ENCODE assay signal across 1 fruit fly cellular context in genomic region chrX:10486144-10487030, dm6.
A peak's percentile ranks its signal among the peaks of the same experiment; 100 is the strongest.
TF ChIP-seq lines count a peak whose summit lies in the region.

No protein-coding gene starts in this region.

TF ChIP-seq in whole organism, embryonic, 481 proteins besides CTCF, POLR2A, EP300 and RAD21 (continued from another document and continues in another):
- TF ChIP-seq CG17829 (tag; optimal IDR thresholded peaks at IDR 0.05; lab: Kevin White, UChicago) = peak; percentile 6
- TF ChIP-seq CG10654 (GFP tag; optimal IDR thresholded peaks at IDR 0.05; lab: Kevin White, UChicago) = peak; percentile 37
- TF ChIP-seq Aef1 (GFP tag; IDR thresholded peaks at IDR 0.05; lab: Robert Waterston, UW) = peak; percentile 39; the same call in 2 of the 3 replicates
- TF ChIP-seq CG10431 (GFP tag; optimal IDR thresholded peaks at IDR 0.05; lab: Kevin White, UChicago) = no peak
- TF ChIP-seq CG16779 (GFP tag; IDR thresholded peaks at IDR 0.05; lab: Robert Waterston, UW) = peak; percentile 43; the same call in 1 of the 2 replicates
- no peak for TF ChIP-seq CG5245 (GFP tag; optimal IDR thresholded peaks at IDR 0.05; lab: Kevin White, UChicago)
- TF ChIP-seq CG1602 (GFP tag; optimal IDR thresholded peaks at IDR 0.05; lab: Kevin White, UChicago) = peak; percentile 14
- TF ChIP-seq Atf3 (GFP tag; optimal IDR thresholded peaks at IDR 0.05; lab: Kevin White, UChicago) = no peak
- TF ChIP-seq CG4328 (GFP tag; optimal IDR thresholded peaks at IDR 0.05; lab: Kevin White, UChicago) = peak; percentile 55
- no peak for TF ChIP-seq Ravus (GFP tag; IDR thresholded peaks at IDR 0.05; lab: Robert Waterston, UW)
- TF ChIP-seq Fer2 (tag; optimal IDR thresholded peaks at IDR 0.05; lab: Kevin White, UChicago) = peak; percentile 25
- TF ChIP-seq ash1 (GFP tag; optimal IDR thresholded peaks at IDR 0.05; lab: Kevin White, UChicago) = no peak
- peak; percentile 28 for TF ChIP-seq Atf-2 (GFP tag; optimal IDR thresholded peaks at IDR 0.05; lab: Kevin White, UChicago)
- peak; percentile 15 for TF ChIP-seq ewg (GFP tag; optimal IDR thresholded peaks at IDR 0.05; lab: Kevin White, UChicago)
- peak; percentile 30 for TF ChIP-seq fd96Cb (tag; optimal IDR thresholded peaks at IDR 0.05; lab: Kevin White, UChicago)
- peak; percentile 6 for TF ChIP-seq tup (GFP tag; optimal IDR thresholded peaks at IDR 0.05; lab: Kevin White, UChicago)
- TF ChIP-seq ab (GFP tag; optimal IDR thresholded peaks at IDR 0.05; lab: Kevin White, UChicago) = no peak
- peak; percentile 28 for TF ChIP-seq Blimp-1 (GFP tag; optimal IDR thresholded peaks at IDR 0.05; lab: Kevin White, UChicago)
- TF ChIP-seq CG7963 (GFP tag; IDR thresholded peaks at IDR 0.05; lab: Robert Waterston, UW; ENCODE audit: partially characterized antibody) = no peak
- no peak for TF ChIP-seq peb (GFP tag; IDR thresholded peaks at IDR 0.05; lab: Robert Waterston, UW)
- no peak for TF ChIP-seq CG8765 (GFP tag; IDR thresholded peaks at IDR 0.05; lab: Robert Waterston, UW)
- TF ChIP-seq CG4282 (GFP tag; optimal IDR thresholded peaks at IDR 0.05; lab: Kevin White, UChicago) = no peak
- TF ChIP-seq D19A (tag; optimal IDR thresholded peaks at IDR 0.05; lab: Kevin White, UChicago) = peak; percentile 18
- peak; percentile 80 for TF ChIP-seq sug (tag; optimal IDR thresholded peaks at IDR 0.05; lab: Kevin White, UChicago)
- TF ChIP-seq pho (GFP tag; optimal IDR thresholded peaks at IDR 0.05; lab: Kevin White, UChicago) = peak; percentile 60
- TF ChIP-seq pum (GFP tag; optimal IDR thresholded peaks at IDR 0.05; lab: Kevin White, UChicago) = no peak
- 0 out of 3 replicates have a peak, but pooled peaks have one; percentile 44 for TF ChIP-seq H15 (GFP tag; IDR thresholded peaks at IDR 0.05; lab: Robert Waterston, UW)
- peak; percentile 55 for TF ChIP-seq CG9817 (tag; optimal IDR thresholded peaks at IDR 0.05; lab: Kevin White, UChicago)
- TF ChIP-seq CG11723 (GFP tag; optimal IDR thresholded peaks at IDR 0.05; lab: Kevin White, UChicago) = no peak
- TF ChIP-seq Nf-YB (GFP tag; optimal IDR thresholded peaks at IDR 0.05; lab: Kevin White, UChicago) = peak; percentile 38
- peak; percentile 47 for TF ChIP-seq scrt (GFP tag; optimal IDR thresholded peaks at IDR 0.05; lab: Kevin White, UChicago)
- peak; percentile 63 for TF ChIP-seq sob (GFP tag; IDR thresholded peaks at IDR 0.05; lab: Robert Waterston, UW)
- peak; percentile 28 for TF ChIP-seq CG8281 (tag; optimal IDR thresholded peaks at IDR 0.05; lab: Kevin White, UChicago)
- TF ChIP-seq CG8290 (GFP tag; optimal IDR thresholded peaks at IDR 0.05; lab: Kevin White, UChicago) = no peak
- TF ChIP-seq CG8290 (tag; optimal IDR thresholded peaks at IDR 0.05; lab: Kevin White, UChicago) = peak in 1 of 2 experiments; percentile 63
- TF ChIP-seq Ets97D (GFP tag; optimal IDR thresholded peaks at IDR 0.05; lab: Kevin White, UChicago) = no peak
- peak; percentile 60 for TF ChIP-seq caup (GFP tag; optimal IDR thresholded peaks at IDR 0.05; lab: Kevin White, UChicago; ENCODE audit: severe bottlenecking)
- no peak for TF ChIP-seq Mes4 (GFP tag; optimal IDR thresholded peaks at IDR 0.05; lab: Kevin White, UChicago)
- no peak for TF ChIP-seq Lhr (GFP tag; optimal IDR thresholded peaks at IDR 0.05; lab: Kevin White, UChicago)
- TF ChIP-seq Taf1 (GFP tag; IDR thresholded peaks at IDR 0.05; lab: Robert Waterston, UW) = no peak; the same call in 1 of the 2 replicates
- TF ChIP-seq Drgx (GFP tag; IDR thresholded peaks at IDR 0.05; lab: Robert Waterston, UW) = peak; percentile 76
- peak; percentile 17 for TF ChIP-seq tx (GFP tag; optimal IDR thresholded peaks at IDR 0.05; lab: Kevin White, UChicago)
- peak; percentile 80 for TF ChIP-seq CG3281 (GFP tag; optimal IDR thresholded peaks at IDR 0.05; lab: Kevin White, UChicago)
- no peak for TF ChIP-seq hbn (GFP tag; IDR thresholded peaks at IDR 0.05; lab: Robert Waterston, UW; ENCODE audit: partially characterized antibody)
- TF ChIP-seq sqz (GFP tag; optimal IDR thresholded peaks at IDR 0.05; lab: Kevin White, UChicago) = no peak
- peak; percentile 70 for TF ChIP-seq ind (GFP tag; optimal IDR thresholded peaks at IDR 0.05; lab: Kevin White, UChicago)
- peak; percentile 60 for TF ChIP-seq CG15011 (GFP tag; optimal IDR thresholded peaks at IDR 0.05; lab: Kevin White, UChicago)
- TF ChIP-seq unc-4 (GFP tag; IDR thresholded peaks at IDR 0.05; lab: Robert Waterston, UW; ENCODE audit: partially characterized antibody) = no peak
- TF ChIP-seq CG4820 (GFP tag; optimal IDR thresholded peaks at IDR 0.05; lab: Kevin White, UChicago) = peak; percentile 25
- TF ChIP-seq al (GFP tag; IDR thresholded peaks at IDR 0.05; lab: Robert Waterston, UW) = peak; percentile 61
- TF ChIP-seq jumu (GFP tag; optimal IDR thresholded peaks at IDR 0.05; lab: Kevin White, UChicago) = peak; percentile 27
- TF ChIP-seq Atf6 (GFP tag; IDR thresholded peaks at IDR 0.05; lab: Robert Waterston, UW) = peak; percentile 69
- peak; percentile 55 for TF ChIP-seq kay (GFP tag; optimal IDR thresholded peaks at IDR 0.05; lab: Kevin White, UChicago)
- TF ChIP-seq Hr3 (GFP tag; optimal IDR thresholded peaks at IDR 0.05; lab: Kevin White, UChicago) = peak; percentile 22
- no peak for TF ChIP-seq emc (GFP tag; optimal IDR thresholded peaks at IDR 0.05; lab: Kevin White, UChicago)
- TF ChIP-seq Med (GFP tag; lab: Kevin White, UChicago) = peak; percentile 91
- TF ChIP-seq NK7.1 (GFP tag; optimal IDR thresholded peaks at IDR 0.05; lab: Kevin White, UChicago) = peak; percentile 12
- no peak for TF ChIP-seq twi (tag; optimal IDR thresholded peaks at IDR 0.05; lab: Kevin White, UChicago)
- peak; percentile 18 for TF ChIP-seq CG1792 (GFP tag; optimal IDR thresholded peaks at IDR 0.05; lab: Kevin White, UChicago)
- no peak for TF ChIP-seq CG11696 (GFP tag; IDR thresholded peaks at IDR 0.05; lab: Robert Waterston, UW)
- TF ChIP-seq Rfx (GFP tag; IDR thresholded peaks at IDR 0.05; lab: Robert Waterston, UW) = peak; percentile 70
- no peak for TF ChIP-seq zf30C (GFP tag; optimal IDR thresholded peaks at IDR 0.05; lab: Kevin White, UChicago)
- TF ChIP-seq tgo (GFP tag; IDR thresholded peaks at IDR 0.05; lab: Robert Waterston, UW) = peak; percentile 47; the same call in 1 of the 3 replicates
- TF ChIP-seq CG1647 (GFP tag; optimal IDR thresholded peaks at IDR 0.05; lab: Kevin White, UChicago) = peak; percentile 24
- 0 out of 4 replicates have a peak, but pooled peaks have one; percentile 21 for TF ChIP-seq Dll (GFP tag; IDR thresholded peaks at IDR 0.05; lab: Robert Waterston, UW; ENCODE audit: partially characterized antibody)
- TF ChIP-seq h (optimal IDR thresholded peaks at IDR 0.05; lab: Kevin White, UChicago) = no peak
- TF ChIP-seq inv (GFP tag; IDR thresholded peaks at IDR 0.05; lab: Robert Waterston, UW; ENCODE audit: partially characterized antibody) = 0 out of 2 replicates have a peak, but pooled peaks have one; percentile 14
- no peak for TF ChIP-seq CG33213 (GFP tag; optimal IDR thresholded peaks at IDR 0.05; lab: Kevin White, UChicago)
- TF ChIP-seq sd (tag; optimal IDR thresholded peaks at IDR 0.05; lab: Kevin White, UChicago) = peak; percentile 21
- peak; percentile 75 for TF ChIP-seq dysf (GFP tag; IDR thresholded peaks at IDR 0.05; lab: Robert Waterston, UW)
- TF ChIP-seq ase (GFP tag; IDR thresholded peaks at IDR 0.05; lab: Robert Waterston, UW) = 0 out of 3 replicates have a peak, but pooled peaks have one; percentile 16
- no peak for TF ChIP-seq CG6272 (GFP tag; IDR thresholded peaks at IDR 0.05; lab: Robert Waterston, UW)
- no peak for TF ChIP-seq cg (GFP tag; optimal IDR thresholded peaks at IDR 0.05; lab: Kevin White, UChicago)
- TF ChIP-seq her (GFP tag; optimal IDR thresholded peaks at IDR 0.05; lab: Kevin White, UChicago) = peak; percentile 46
- peak; percentile 42 for TF ChIP-seq CG31365 (tag; optimal IDR thresholded peaks at IDR 0.05; lab: Kevin White, UChicago)
- TF ChIP-seq Ptx1 (GFP tag; IDR thresholded peaks at IDR 0.05; lab: Robert Waterston, UW) = peak; percentile 58
- TF ChIP-seq HLH3B (GFP tag; IDR thresholded peaks at IDR 0.05; lab: Robert Waterston, UW) = peak; percentile 32; the same call in 1 of the 2 replicates
- peak; percentile 24 for TF ChIP-seq CG9609 (GFP tag; optimal IDR thresholded peaks at IDR 0.05; lab: Kevin White, UChicago)
- no peak for TF ChIP-seq CG8359 (GFP tag; optimal IDR thresholded peaks at IDR 0.05; lab: Kevin White, UChicago; ENCODE audit: borderline replicate concordance)
- TF ChIP-seq CG7987 (GFP tag; optimal IDR thresholded peaks at IDR 0.05; lab: Kevin White, UChicago) = peak; percentile 6
- TF ChIP-seq bsh (GFP tag; optimal IDR thresholded peaks at IDR 0.05; lab: Kevin White, UChicago) = peak; percentile 26 to 51
- peak; percentile 51 to 59 for TF ChIP-seq dpn (GFP tag; optimal IDR thresholded peaks at IDR 0.05; lab: Kevin White, UChicago)
- TF ChIP-seq CG9932 (GFP tag; IDR thresholded peaks at IDR 0.05; lab: Robert Waterston, UW) = peak; percentile 60
- peak; percentile 51 for TF ChIP-seq vvl (GFP tag; IDR thresholded peaks at IDR 0.05; lab: Robert Waterston, UW)
- TF ChIP-seq fu2 (GFP tag; optimal IDR thresholded peaks at IDR 0.05; lab: Kevin White, UChicago) = no peak
- peak; percentile 39 for TF ChIP-seq CG18476 (GFP tag; optimal IDR thresholded peaks at IDR 0.05; lab: Kevin White, UChicago)
- peak in 1 of 2 experiments; percentile 42 for TF ChIP-seq Trl (optimal IDR thresholded peaks at IDR 0.05; lab: Kevin White, UChicago)
- TF ChIP-seq Trl (GFP tag; optimal IDR thresholded peaks at IDR 0.05; lab: Kevin White, UChicago) = peak; percentile 34
- TF ChIP-seq Lim3 (GFP tag; IDR thresholded peaks at IDR 0.05; lab: Robert Waterston, UW) = no peak
- TF ChIP-seq nerfin-2 (GFP tag; IDR thresholded peaks at IDR 0.05; lab: Robert Waterston, UW; ENCODE audit: partially characterized antibody) = no peak
- 0 out of 2 replicates have a peak, but pooled peaks have one; percentile 23 for TF ChIP-seq CG13287 (GFP tag; IDR thresholded peaks at IDR 0.05; lab: Robert Waterston, UW; ENCODE audit: partially characterized antibody)
- peak; percentile 18 for TF ChIP-seq CG7928 (GFP tag; optimal IDR thresholded peaks at IDR 0.05; lab: Kevin White, UChicago)
- TF ChIP-seq dmrt99B (tag; optimal IDR thresholded peaks at IDR 0.05; lab: Kevin White, UChicago) = peak; percentile 69
- no peak for TF ChIP-seq Tbp (GFP tag; optimal IDR thresholded peaks at IDR 0.05; lab: Kevin White, UChicago)
- TF ChIP-seq Sox100B (GFP tag; optimal IDR thresholded peaks at IDR 0.05; lab: Kevin White, UChicago) = peak; percentile 62
- TF ChIP-seq ems (GFP tag; optimal IDR thresholded peaks at IDR 0.05; lab: Kevin White, UChicago) = peak; percentile 56
- TF ChIP-seq CG17568 (GFP tag; optimal IDR thresholded peaks at IDR 0.05; lab: Kevin White, UChicago) = peak; percentile 46
- peak; percentile 86 for TF ChIP-seq Fer1 (GFP tag; optimal IDR thresholded peaks at IDR 0.05; lab: Kevin White, UChicago)
- TF ChIP-seq sisA (GFP tag; IDR thresholded peaks at IDR 0.05; lab: Robert Waterston, UW) = peak; percentile 44; the same call in 1 of the 2 replicates
- peak; percentile 40 for TF ChIP-seq Antp (GFP tag; optimal IDR thresholded peaks at IDR 0.05; lab: Kevin White, UChicago)
- no peak for TF ChIP-seq lola (GFP tag; optimal IDR thresholded peaks at IDR 0.05; lab: Kevin White, UChicago)
- TF ChIP-seq pnt (GFP tag; optimal IDR thresholded peaks at IDR 0.05; lab: Kevin White, UChicago) = peak; percentile 7
- TF ChIP-seq ci (GFP tag; IDR thresholded peaks at IDR 0.05; lab: Robert Waterston, UW) = no peak
- TF ChIP-seq CG9215 (GFP tag; IDR thresholded peaks at IDR 0.05; lab: Robert Waterston, UW) = peak; percentile 63; the same call in 1 of the 2 replicates
- TF ChIP-seq CG9727 (GFP tag; optimal IDR thresholded peaks at IDR 0.05; lab: Kevin White, UChicago) = peak; percentile 48
- no peak for TF ChIP-seq Neu2 (GFP tag; optimal IDR thresholded peaks at IDR 0.05; lab: Kevin White, UChicago; ENCODE audit: borderline replicate concordance)
- TF ChIP-seq sens (GFP tag; lab: Kevin White, UChicago) = peak; percentile 85
- peak; percentile 4 for TF ChIP-seq MTF-1 (GFP tag; optimal IDR thresholded peaks at IDR 0.05; lab: Kevin White, UChicago; ENCODE audit: borderline replicate concordance)
- TF ChIP-seq so (GFP tag; IDR thresholded peaks at IDR 0.05; lab: Robert Waterston, UW) = 0 out of 3 replicates have a peak, but pooled peaks have one; percentile 18
- TF ChIP-seq Meics (GFP tag; optimal IDR thresholded peaks at IDR 0.05; lab: Kevin White, UChicago) = peak; percentile 79
- TF ChIP-seq CG11695 (GFP tag; IDR thresholded peaks at IDR 0.05; lab: Robert Waterston, UW) = peak; percentile 69; the same call in 2 of the 3 replicates
- TF ChIP-seq nom (GFP tag; optimal IDR thresholded peaks at IDR 0.05; lab: Kevin White, UChicago) = no peak
- TF ChIP-seq CG10366 (GFP tag; IDR thresholded peaks at IDR 0.05; lab: Robert Waterston, UW) = peak; percentile 22
- no peak for TF ChIP-seq Gsc (GFP tag; IDR thresholded peaks at IDR 0.05; lab: Robert Waterston, UW)
- TF ChIP-seq seq (GFP tag; IDR thresholded peaks at IDR 0.05; lab: Robert Waterston, UW) = 0 out of 2 replicates have a peak, but pooled peaks have one; percentile 21
- peak; percentile 49 for TF ChIP-seq CG10274 (GFP tag; optimal IDR thresholded peaks at IDR 0.05; lab: Kevin White, UChicago)
- TF ChIP-seq Sin3A (optimal IDR thresholded peaks at IDR 0.05; lab: Kevin White, UChicago) = no peak
- TF ChIP-seq Nf-YC (tag; optimal IDR thresholded peaks at IDR 0.05; lab: Kevin White, UChicago) = peak; percentile 46
- TF ChIP-seq Nf-YA (GFP tag; IDR thresholded peaks at IDR 0.05; lab: Robert Waterston, UW) = no peak
- TF ChIP-seq CG12104 (GFP tag; optimal IDR thresholded peaks at IDR 0.05; lab: Kevin White, UChicago) = peak; percentile 20
- peak; percentile 1 for TF ChIP-seq jing (GFP tag; optimal IDR thresholded peaks at IDR 0.05; lab: Kevin White, UChicago)
- peak; percentile 44; the same call in 1 of the 2 replicates for TF ChIP-seq CG32772 (GFP tag; IDR thresholded peaks at IDR 0.05; lab: Robert Waterston, UW)
- TF ChIP-seq MBD-R2 (GFP tag; IDR thresholded peaks at IDR 0.05; lab: Robert Waterston, UW) = peak; percentile 43; the same call in 1 of the 2 replicates
- TF ChIP-seq ken (GFP tag; IDR thresholded peaks at IDR 0.05; lab: Robert Waterston, UW) = no peak
- TF ChIP-seq CG10565 (GFP tag; optimal IDR thresholded peaks at IDR 0.05; lab: Kevin White, UChicago) = no peak
- TF ChIP-seq btn (GFP tag; optimal IDR thresholded peaks at IDR 0.05; lab: Kevin White, UChicago) = no peak
- no peak for TF ChIP-seq sima (GFP tag; optimal IDR thresholded peaks at IDR 0.05; lab: Kevin White, UChicago)
- peak; percentile 46 for TF ChIP-seq tap (tag; optimal IDR thresholded peaks at IDR 0.05; lab: Kevin White, UChicago)
- 0 out of 3 replicates have a peak, but pooled peaks have one; percentile 21 for TF ChIP-seq Optix (GFP tag; IDR thresholded peaks at IDR 0.05; lab: Robert Waterston, UW)
